Worm (Caenorhabditis elegans): Measurements from ENCODE around the gene F55A11.6.

DNA sequence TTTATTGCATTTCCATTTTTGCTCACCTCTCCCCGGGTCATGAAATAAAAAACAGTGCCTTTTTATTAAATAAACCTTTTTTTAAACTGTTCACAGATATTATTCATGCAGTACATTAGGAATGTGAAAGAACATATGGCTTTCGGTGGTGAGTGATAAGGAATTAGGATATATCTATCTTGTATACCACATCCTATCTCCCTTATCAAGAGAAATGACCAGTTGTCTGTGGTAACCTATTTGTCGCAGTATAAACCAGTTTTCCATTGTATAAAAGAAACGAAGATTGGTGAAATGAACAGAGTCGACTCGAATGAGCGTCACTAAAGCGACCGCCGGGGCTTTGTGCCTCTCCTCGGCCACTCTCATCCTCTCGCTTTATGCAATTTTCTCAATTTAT is 52.6 kb downstream of the F55A11.6 start, which contains the start of gene col-158:
- TF ChIP-seq med-1 (GFP tag; optimal IDR thresholded peaks at IDR 0.05; ENCODE audit: insufficient read depth) (no peak), cog-1 (tag; optimal IDR thresholded peaks at IDR 0.05) (no peak), ztf-29 (GFP tag; IDR thresholded peaks at IDR 0.05) (no peak), ref-1 (GFP tag; conservative IDR thresholded peaks at IDR 0.05) (no peak), flt-1 (GFP tag; IDR thresholded peaks at IDR 0.05) (no peak)
